Worm (Caenorhabditis elegans): Measurements from ENCODE around the gene cap-1.

Gene cap-1

DNA sequence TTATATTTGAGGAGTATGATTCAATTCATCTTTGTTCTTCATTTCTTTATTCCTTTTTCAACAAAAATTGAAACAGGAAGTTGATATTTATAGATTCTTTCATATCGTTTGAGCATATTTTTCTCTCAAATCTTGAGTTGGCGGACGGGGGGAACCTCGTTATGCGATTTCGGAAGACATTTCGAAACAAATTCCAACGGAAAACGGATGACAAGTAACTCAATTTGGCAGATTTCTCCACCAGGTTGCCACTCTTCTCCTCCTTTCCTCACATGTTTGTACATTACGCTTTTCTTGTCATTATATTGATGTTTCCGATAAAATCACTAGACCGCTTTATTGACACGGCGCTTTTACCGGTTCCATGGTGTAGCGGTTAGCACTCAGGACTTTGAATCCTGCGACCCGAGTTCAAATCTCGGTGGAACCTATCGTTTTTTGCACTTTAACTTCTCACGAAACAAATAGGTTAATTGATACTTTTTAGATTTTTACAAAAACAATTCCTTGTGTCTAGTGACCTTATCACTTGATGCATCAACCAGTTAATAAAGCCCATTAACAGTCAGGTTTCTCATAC lies 45.0 kb upstream of the cap-1 start (continued):
- TF ChIP-seq F39B2.1 (GFP tag; IDR thresholded peaks at IDR 0.05), result no peak
- TF ChIP-seq ztf-26 (tag; optimal IDR thresholded peaks at IDR 0.05), result no peak
- no peak for TF ChIP-seq hmg-20 (GFP tag; IDR thresholded peaks at IDR 0.05)
- no peak for TF ChIP-seq ccch-3 (GFP tag; optimal IDR thresholded peaks at IDR 0.05)
- TF ChIP-seq aptf-3 (GFP tag; IDR thresholded peaks at IDR 0.05), result no peak
- TF ChIP-seq bed-2 (GFP tag; IDR thresholded peaks at IDR 0.05), result no peak
- no peak for TF ChIP-seq cebp-2 (GFP tag; IDR thresholded peaks at IDR 0.05)
- TF ChIP-seq F23B12.7 (tag; optimal IDR thresholded peaks at IDR 0.05; ENCODE audit: insufficient read depth), result peak; percentile 39
- no peak for TF ChIP-seq zfh-2 (GFP tag; conservative IDR thresholded peaks at IDR 0.05)
- peak; percentile 37 for TF ChIP-seq die-1 (tag; optimal IDR thresholded peaks at IDR 0.05)
- TF ChIP-seq nhr-179 (tag; optimal IDR thresholded peaks at IDR 0.05), result no peak
- TF ChIP-seq hlh-12 (tag; optimal IDR thresholded peaks at IDR 0.05), result no peak
- no peak for TF ChIP-seq sea-2 (GFP tag; IDR thresholded peaks at IDR 0.05)
- TF ChIP-seq F10E7.11 (tag; optimal IDR thresholded peaks at IDR 0.05), result no peak
- TF ChIP-seq lin-35 (GFP tag; optimal IDR thresholded peaks at IDR 0.05), result no peak
- TF ChIP-seq madf-10 (tag; optimal IDR thresholded peaks at IDR 0.05), result no peak
- no peak for TF ChIP-seq nhr-27 (tag; optimal IDR thresholded peaks at IDR 0.05)
- peak; percentile 63 for TF ChIP-seq B0261.1 (tag; optimal IDR thresholded peaks at IDR 0.05)
- TF ChIP-seq pbrm-1 (GFP tag; IDR thresholded peaks at IDR 0.05), result no peak
- no peak for TF ChIP-seq ceh-79 (tag; optimal IDR thresholded peaks at IDR 0.05)
- peak; percentile 79; the same call in 1 of the 2 replicates for TF ChIP-seq lin-26 (GFP tag; IDR thresholded peaks at IDR 0.05)
- TF ChIP-seq lsy-27 (tag; optimal IDR thresholded peaks at IDR 0.05; ENCODE audit: borderline replicate concordance, insufficient read depth), result peak; percentile 8
- TF ChIP-seq nfyb-1 (GFP tag; IDR thresholded peaks at IDR 0.05), result no peak
- no peak for TF ChIP-seq efl-1 (GFP tag; optimal IDR thresholded peaks at IDR 0.05)
- no peak for TF ChIP-seq fkh-3 (tag; optimal IDR thresholded peaks at IDR 0.05)
- TF ChIP-seq him-1 (tag; optimal IDR thresholded peaks at IDR 0.05), result peak; percentile 54
- TF ChIP-seq tbp1 (GFP tag; optimal IDR thresholded peaks at IDR 0.05), result peak; percentile 91
- TF ChIP-seq Y95B8A.8 (GFP tag; IDR thresholded peaks at IDR 0.05), result no peak
- TF ChIP-seq tbx-9 (tag; optimal IDR thresholded peaks at IDR 0.05; ENCODE audit: borderline replicate concordance), result no peak
- TF ChIP-seq D2030.7 (GFP tag; IDR thresholded peaks at IDR 0.05), result 0 out of 2 replicates have a peak, but pooled peaks have one; percentile 32
- TF ChIP-seq nhr-120 (GFP tag; IDR thresholded peaks at IDR 0.05), result no peak
- no peak for TF ChIP-seq K11D2.4 (GFP tag; IDR thresholded peaks at IDR 0.05)
- no peak for TF ChIP-seq madf-8 (GFP tag; conservative IDR thresholded peaks at IDR 0.05)
- peak; percentile 67 for TF ChIP-seq rpc-1 (optimal IDR thresholded peaks at IDR 0.05)
- peak; percentile 84 for TF ChIP-seq rpc-1 (tag; optimal IDR thresholded peaks at IDR 0.05)
- TF ChIP-seq snpc-4 (GFP tag; optimal IDR thresholded peaks at IDR 0.05), result peak; percentile 54
- peak in 2 of 4 experiments; percentile 57 to 74 for TF ChIP-seq snpc-4 (tag; optimal IDR thresholded peaks at IDR 0.05)
- TF ChIP-seq gei-17 (GFP tag; optimal IDR thresholded peaks at IDR 0.05), result no peak
- TF ChIP-seq hlh-26 (GFP tag; conservative IDR thresholded peaks at IDR 0.05), result no peak
- TF ChIP-seq unc-62 (GFP tag; optimal IDR thresholded peaks at IDR 0.05), result no peak

DNA sequence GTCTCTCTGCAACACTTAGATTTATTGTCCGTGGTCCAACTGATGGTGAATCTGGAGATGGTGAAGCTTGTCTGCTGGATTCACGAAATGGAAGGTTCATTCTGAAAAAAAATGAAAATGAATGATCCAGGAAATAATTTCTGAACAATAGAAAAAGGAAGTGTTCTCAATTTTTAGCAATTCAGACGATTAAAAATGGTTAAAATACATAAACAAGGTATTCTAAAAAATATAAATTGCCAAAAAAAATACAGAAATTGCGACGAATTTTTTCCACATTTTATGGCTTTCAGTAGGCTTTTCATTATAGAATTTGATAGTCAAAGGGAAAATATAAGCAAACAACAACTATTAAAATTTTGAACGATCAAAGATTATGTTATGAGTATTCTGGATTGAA lies 33.1 kb upstream of the cap-1 start, which contains the start of gene glb-2:
Gene glb-2, minus strand, starts transcription at position 101 of the 400 bp plus-strand sequence.
- TF ChIP-seq lir-1 (GFP tag; conservative IDR thresholded peaks at IDR 0.05) (no peak), hlh-26 (GFP tag; conservative IDR thresholded peaks at IDR 0.05) (no peak), Y53G8AR.9 (GFP tag; conservative IDR thresholded peaks at IDR 0.05) (no peak), ekl-4 (GFP tag; IDR thresholded peaks at IDR 0.05) (no peak), attf-5 (GFP tag; optimal IDR thresholded peaks at IDR 0.05) (no peak), unc-130 (GFP tag; optimal IDR thresholded peaks at IDR 0.05) (no peak), zfh-2 (GFP tag; conservative IDR thresholded peaks at IDR 0.05) (no peak), nfyb-1 (GFP tag; IDR thresholded peaks at IDR 0.05) (no peak), lsl-1 (GFP tag; optimal IDR thresholded peaks at IDR 0.05) (no peak), lin-35 (GFP tag; optimal IDR thresholded peaks at IDR 0.05) (no peak), K12H6.12 (tag; optimal IDR thresholded peaks at IDR 0.05) (no peak)

Data from whole organism, young adult.